Worm (Caenorhabditis elegans) whole organism, L2 larva: ENCODE results near the gene col-118.

Experiments
- aly-2 ChIP-seq: fragments of 150-350 bp; optimal IDR thresholded peaks from 2 replicates; lab custom pipeline; 2014; ENCODE audit warnings: missing biosample characterization, missing genetic modification characterization
- ama-1 ChIP-seq: fragments of 150-350 bp; optimal IDR thresholded peaks from 2 replicates; lab custom pipeline; 2018; ENCODE audit warnings: inconsistent platforms
- ceh-16 ChIP-seq: fragments of 150-350 bp; optimal IDR thresholded peaks from 2 replicates; lab custom pipeline; 2014; ENCODE audit warnings: missing biosample characterization, missing genetic modification characterization
- ceh-82 ChIP-seq: fragments of 150-350 bp; optimal IDR thresholded peaks from 2 replicates; lab custom pipeline; 2014; ENCODE audit warnings: missing biosample characterization, missing genetic modification characterization
- egl-27 ChIP-seq: sonication (generic microtip); optimal IDR thresholded peaks from 3 replicates; lab custom pipeline; 2017; ENCODE audit warnings: missing biosample characterization, missing genetic modification reagents, missing genetic modification characterization
- lin-13 ChIP-seq: fragments of 150-350 bp; optimal IDR thresholded peaks from 2 replicates; lab custom pipeline; 2014; ENCODE audit warnings: missing biosample characterization, missing genetic modification reagents, missing genetic modification characterization
- lin-39 ChIP-seq: fragments of 150-350 bp; optimal IDR thresholded peaks from 2 replicates; lab custom pipeline; 2014; ENCODE audit warnings: missing biosample characterization, missing genetic modification reagents, missing genetic modification characterization
- mdl-1 ChIP-seq, 2 experiments: fragments of 150-350 bp in 1 of 2; sonication (generic microtip) in 1 of 2; optimal IDR thresholded peaks; 2 replicates each; lab custom pipeline; 2017; ENCODE audit warnings: missing biosample characterization in 2 of 2, missing genetic modification characterization in 2 of 2
- nhr-129 ChIP-seq: fragments of 150-350 bp; optimal IDR thresholded peaks from 2 replicates; lab custom pipeline; 2014; ENCODE audit warnings: missing biosample characterization, missing genetic modification characterization
- nhr-21 ChIP-seq: fragments of 150-350 bp; optimal IDR thresholded peaks from 2 replicates; lab custom pipeline; 2014; ENCODE audit warnings: missing biosample characterization, missing genetic modification characterization
- unc-62 ChIP-seq: fragments of 150-350 bp; optimal IDR thresholded peaks from 2 replicates; lab custom pipeline; 2014; ENCODE audit warnings: missing biosample characterization, missing genetic modification reagents, missing genetic modification characterization
- ztf-1 ChIP-seq: fragments of 200-800 bp; sonication (Bioruptor generic); conservative IDR thresholded peaks from 2 replicates; pipeline ENCODE4 v1.3.6; 2022; ENCODE audit warnings: missing genetic modification characterization, missing compliant biosample characterization

ce11 chrIV:8888525-8889026, 40.6 kb downstream of the col-118 start, which contains the start of gene oma-1:
- TF ChIP-seq unc-62 (no peak), egl-27 (no peak), ztf-1 (GFP tag; lab: Robert Waterston, UW) (no peak), aly-2 (tag; lab: Kevin White, UChicago) (no peak), lin-13 (no peak), nhr-129 (tag; lab: Kevin White, UChicago) (no peak), ceh-16 (tag; lab: Kevin White, UChicago) (no peak), ama-1 (no peak), lin-39 (no peak), mdl-1 (tag; optimal IDR thresholded peaks at IDR 0.05; lab: Kevin White, UChicago) (no peak), ceh-82 (tag; lab: Kevin White, UChicago) (no peak), nhr-21 (no peak)
